Worm (Caenorhabditis elegans) whole organism, L1 larva: ENCODE measurements around the gene C17G10.1.

Source experiments
- C16A3.4 ChIP-seq: fragments of 150-350 bp; optimal IDR thresholded peaks from 2 replicates; lab custom pipeline; 2014; ENCODE audit warnings: missing biosample characterization, missing genetic modification characterization
- C34B4.2 ChIP-seq: sonication (generic microtip); optimal IDR thresholded peaks from 2 replicates; lab custom pipeline; 2017; ENCODE audit warnings: mild to moderate bottlenecking, missing genetic modification characterization, missing compliant biosample characterization
- F16B12.6 ChIP-seq: fragments of 150-350 bp; optimal IDR thresholded peaks from 2 replicates; lab custom pipeline; 2014; ENCODE audit warnings: missing biosample characterization, missing genetic modification characterization
- alr-1 ChIP-seq: fragments of 200-800 bp; sonication (Bioruptor generic); optimal IDR thresholded peaks from 2 replicates; lab custom pipeline; 2018; ENCODE audit warnings: borderline replicate concordance, mild to moderate bottlenecking, missing genetic modification characterization, missing compliant biosample characterization
- aly-2 ChIP-seq: fragments of 150-350 bp; optimal IDR thresholded peaks from 2 replicates; lab custom pipeline; 2014; ENCODE audit warnings: missing biosample characterization, missing genetic modification characterization
- ama-1 ChIP-seq: fragments of 150-350 bp; optimal IDR thresholded peaks from 2 replicates; lab custom pipeline; 2014
- ceh-8 ChIP-seq: fragments of 200-800 bp; sonication (Bioruptor generic); optimal IDR thresholded peaks from 2 replicates; lab custom pipeline; 2018; ENCODE audit warnings: mild to moderate bottlenecking, missing genetic modification characterization, moderate library complexity, missing compliant biosample characterization
- ceh-90 ChIP-seq: sonication (generic microtip); optimal IDR thresholded peaks from 2 replicates; lab custom pipeline; 2016; ENCODE audit warnings: missing genetic modification characterization, missing compliant biosample characterization
- dsc-1 ChIP-seq: sonication (generic microtip); optimal IDR thresholded peaks from 2 replicates; lab custom pipeline; 2016; ENCODE audit warnings: mild to moderate bottlenecking, missing genetic modification characterization, missing compliant biosample characterization
- egl-27 ChIP-seq, 2 experiments: fragments of 150-350 bp in 1 of 2; sonication (generic microtip); optimal IDR thresholded peaks; 3 replicates each; lab custom pipeline; 2017 to 2018; ENCODE audit warnings: missing biosample characterization in 2 of 2, missing genetic modification characterization in 2 of 2, missing genetic modification reagents in 2 of 2
- elt-2 ChIP-seq: sonication (generic microtip); optimal IDR thresholded peaks from 2 replicates; lab custom pipeline; 2016; ENCODE audit warnings: missing genetic modification characterization, mild to moderate bottlenecking, inconsistent platforms, missing compliant biosample characterization, missing genetic modification reagents
- ets-5 ChIP-seq: fragments of 200-800 bp; sonication (Bioruptor generic); IDR thresholded peaks from 2 replicates; pipeline ENCODE4 v1.3.6; 2022; ENCODE audit warnings: missing genetic modification characterization, missing compliant biosample characterization
- fos-1 ChIP-seq: fragments of 150-350 bp; optimal IDR thresholded peaks from 2 replicates; lab custom pipeline; 2014; ENCODE audit warnings: missing biosample characterization, missing genetic modification characterization
- grh-1 ChIP-seq: fragments of 200-800 bp; sonication (Bioruptor generic); IDR thresholded peaks from 2 replicates; pipeline ENCODE4 v1.3.6; 2022; ENCODE audit warnings: missing genetic modification reagents, missing genetic modification characterization, missing compliant biosample characterization
- hlh-17 ChIP-seq: fragments of 200-800 bp; sonication (Bioruptor generic); optimal IDR thresholded peaks from 2 replicates; lab custom pipeline; 2018; ENCODE audit warnings: missing genetic modification characterization, mild to moderate bottlenecking, missing compliant biosample characterization, moderate library complexity, borderline replicate concordance
- hlh-4 ChIP-seq: sonication (generic microtip); optimal IDR thresholded peaks from 2 replicates; lab custom pipeline; 2016; ENCODE audit warnings: mild to moderate bottlenecking, missing genetic modification characterization, missing compliant biosample characterization
- isw-1 ChIP-seq: fragments of 200-800 bp; sonication (Bioruptor generic); IDR thresholded peaks from 2 replicates; pipeline ENCODE4 v1.3.6; 2022; ENCODE audit warnings: missing genetic modification characterization, missing compliant biosample characterization
- lin-14 ChIP-seq: fragments of 200-800 bp; sonication (Bioruptor generic); optimal IDR thresholded peaks from 2 replicates; lab custom pipeline; 2018; ENCODE audit warnings: mild to moderate bottlenecking, missing genetic modification characterization, moderate library complexity, missing compliant biosample characterization
- lin-15B ChIP-seq: fragments of 150-350 bp; sonication (generic microtip); optimal IDR thresholded peaks from 3 replicates; lab custom pipeline; 2014; ENCODE audit warnings: missing biosample characterization, missing genetic modification characterization
- lin-35 ChIP-seq, 2 experiments: fragments of 150-350 bp; optimal IDR thresholded peaks; 2 replicates each; lab custom pipeline; 2014; ENCODE audit warnings: missing biosample characterization in 2 of 2, missing genetic modification characterization in 2 of 2, missing genetic modification reagents in 2 of 2
- lin-39 ChIP-seq: fragments of 150-350 bp; optimal IDR thresholded peaks from 2 replicates; lab custom pipeline; 2014; ENCODE audit warnings: missing biosample characterization, missing genetic modification reagents, missing genetic modification characterization
- lir-3 ChIP-seq: sonication (generic microtip); optimal IDR thresholded peaks from 2 replicates; lab custom pipeline; 2016; ENCODE audit warnings: mild to moderate bottlenecking, missing genetic modification characterization, moderate library complexity, missing compliant biosample characterization; ENCODE audit not compliant: poor library complexity
- lsy-2 ChIP-seq, 2 experiments: fragments of 150-350 bp; optimal IDR thresholded peaks; 2 replicates each; lab custom pipeline; 2014; ENCODE audit warnings: missing biosample characterization in 2 of 2, missing genetic modification characterization in 2 of 2
- mab-9 ChIP-seq: fragments of 200-800 bp; sonication (Bioruptor generic); IDR thresholded peaks from 2 replicates; pipeline ENCODE4 v1.3.6; 2022; ENCODE audit warnings: missing genetic modification reagents, missing genetic modification characterization, missing compliant biosample characterization
- mdl-1 ChIP-seq, 2 experiments: fragments of 150-350 bp; optimal IDR thresholded peaks; 2 replicates each; lab custom pipeline; 2014 to 2017; ENCODE audit warnings: missing biosample characterization in 2 of 2, missing genetic modification characterization in 2 of 2, inconsistent platforms in 1 of 2
- mef-2 ChIP-seq: fragments of 150-350 bp; optimal IDR thresholded peaks from 2 replicates; lab custom pipeline; 2014; ENCODE audit warnings: missing biosample characterization, missing genetic modification characterization
- nhr-12 ChIP-seq: sonication (generic microtip); optimal IDR thresholded peaks from 2 replicates; lab custom pipeline; 2017; ENCODE audit warnings: missing biosample characterization, missing genetic modification characterization
- nhr-20 ChIP-seq: sonication (generic microtip); optimal IDR thresholded peaks from 2 replicates; lab custom pipeline; 2016; ENCODE audit warnings: mild to moderate bottlenecking, missing genetic modification characterization, missing compliant biosample characterization
- nhr-71 ChIP-seq: sonication (generic microtip); optimal IDR thresholded peaks from 2 replicates; lab custom pipeline; 2016; ENCODE audit warnings: mild to moderate bottlenecking, missing genetic modification characterization, moderate library complexity, missing compliant biosample characterization
- nhr-77 ChIP-seq: fragments of 150-350 bp; optimal IDR thresholded peaks from 2 replicates; lab custom pipeline; 2014; ENCODE audit warnings: missing biosample characterization, missing genetic modification characterization
- nhr-84 ChIP-seq: sonication (generic microtip); optimal IDR thresholded peaks from 2 replicates; lab custom pipeline; 2017; ENCODE audit warnings: missing biosample characterization, missing genetic modification characterization
- nhr-85 ChIP-seq: sonication (generic microtip); peaks from one replicate; lab custom pipeline; 2016; ENCODE audit warnings: missing genetic modification characterization, inconsistent platforms, missing compliant biosample characterization
- pag-3 ChIP-seq: sonication (generic microtip); optimal IDR thresholded peaks from 2 replicates; lab custom pipeline; 2017; ENCODE audit warnings: missing genetic modification characterization, mild to moderate bottlenecking, missing compliant biosample characterization, antibody characterized with exemption, borderline replicate concordance; ENCODE audit not compliant: insufficient read depth
- pax-3 ChIP-seq: fragments of 200-800 bp; sonication (Bioruptor generic); optimal IDR thresholded peaks from 2 replicates; lab custom pipeline; 2018; ENCODE audit warnings: mild to moderate bottlenecking, missing genetic modification characterization, moderate library complexity, missing compliant biosample characterization
- pqm-1 ChIP-seq: sonication (generic microtip); optimal IDR thresholded peaks from 3 replicates; lab custom pipeline; 2017; ENCODE audit warnings: missing biosample characterization, missing genetic modification characterization
- rnt-1 ChIP-seq: sonication (generic microtip); optimal IDR thresholded peaks from 2 replicates; lab custom pipeline; 2016; ENCODE audit warnings: mild to moderate bottlenecking, missing genetic modification characterization, moderate library complexity, missing compliant biosample characterization
- snpc-4 ChIP-seq: fragments of 150-350 bp; optimal IDR thresholded peaks from 2 replicates; lab custom pipeline; 2014; ENCODE audit warnings: missing biosample characterization, missing genetic modification characterization
- snu-23 ChIP-seq: sonication (generic microtip); optimal IDR thresholded peaks from 2 replicates; lab custom pipeline; 2016; ENCODE audit warnings: missing genetic modification characterization, missing compliant biosample characterization
- sox-4 ChIP-seq: sonication (generic microtip); optimal IDR thresholded peaks from 2 replicates; lab custom pipeline; 2016; ENCODE audit warnings: missing genetic modification characterization, missing compliant biosample characterization
- sup-37 ChIP-seq: fragments of 200-800 bp; sonication (Bioruptor generic); optimal IDR thresholded peaks from 2 replicates; lab custom pipeline; 2018; ENCODE audit warnings: mild to moderate bottlenecking, missing genetic modification characterization, missing compliant biosample characterization
- swsn-7 ChIP-seq: sonication (generic microtip); optimal IDR thresholded peaks from 2 replicates; lab custom pipeline; 2016; ENCODE audit warnings: missing genetic modification characterization, missing compliant biosample characterization
- tbx-2 ChIP-seq: sonication (generic microtip); optimal IDR thresholded peaks from 2 replicates; lab custom pipeline; 2016; ENCODE audit warnings: missing genetic modification characterization, missing compliant biosample characterization
- unc-30 ChIP-seq: sonication (generic microtip); optimal IDR thresholded peaks from 2 replicates; lab custom pipeline; 2017; ENCODE audit warnings: missing biosample characterization, missing genetic modification characterization
- unc-62 ChIP-seq: fragments of 150-350 bp; optimal IDR thresholded peaks from 2 replicates; lab custom pipeline; 2014; ENCODE audit warnings: missing biosample characterization, missing genetic modification reagents, missing genetic modification characterization
- vab-15 ChIP-seq: sonication (generic microtip); optimal IDR thresholded peaks from 2 replicates; lab custom pipeline; 2017; ENCODE audit warnings: missing genotype, mild to moderate bottlenecking, missing genetic modification characterization, missing compliant biosample characterization
- xbp-1 ChIP-seq: sonication (generic microtip); optimal IDR thresholded peaks from 2 replicates; lab custom pipeline; 2016; ENCODE audit warnings: missing genetic modification characterization, missing compliant biosample characterization
- zag-1 ChIP-seq: fragments of 150-350 bp; optimal IDR thresholded peaks from 2 replicates; lab custom pipeline; 2014; ENCODE audit warnings: missing biosample characterization, missing genetic modification characterization
- ztf-11 ChIP-seq, 2 experiments: sonication (generic microtip); optimal IDR thresholded peaks; 2 replicates each; lab custom pipeline; 2016 to 2017; ENCODE audit warnings: missing genetic modification characterization in 2 of 2, missing biosample characterization in 1 of 2, missing compliant biosample characterization in 1 of 2
- ztf-4 ChIP-seq: fragments of 150-350 bp; optimal IDR thresholded peaks from 2 replicates; lab custom pipeline; 2014; ENCODE audit warnings: missing biosample characterization, missing genetic modification characterization

Gene C17G10.1

ce11 chrII:5574925-5575324, 21.4 kb upstream of the C17G10.1 start:
- TF ChIP-seq alr-1 (tag; lab: Kevin White, UChicago) (no peak), nhr-84 (tag; lab: Kevin White, UChicago) (no peak), xbp-1 (tag; lab: Kevin White, UChicago) (no peak), pqm-1 (tag; lab: Kevin White, UChicago) (no peak), mab-9 (GFP tag; lab: Robert Waterston, UW) (no peak), ztf-11 (tag; optimal IDR thresholded peaks at IDR 0.05; lab: Kevin White, UChicago) (no peak), lsy-2 (tag; optimal IDR thresholded peaks at IDR 0.05; lab: Kevin White, UChicago) (no peak), mdl-1 (tag; optimal IDR thresholded peaks at IDR 0.05; lab: Kevin White, UChicago) (no peak), nhr-20 (tag; lab: Kevin White, UChicago) (peak; percentile 3), snu-23 (no peak), aly-2 (tag; lab: Kevin White, UChicago) (no peak), ama-1 (lab: Kevin White, UChicago) (no peak), C16A3.4 (tag; lab: Kevin White, UChicago) (no peak), lin-39 (tag; lab: Kevin White, UChicago) (no peak), lin-14 (GFP tag; lab: Kevin White, UChicago) (no peak), C34B4.2 (tag; lab: Kevin White, UChicago) (no peak), nhr-71 (tag; lab: Kevin White, UChicago) (peak; percentile 16), lin-15B (tag; lab: Kevin White, UChicago) (no peak), vab-15 (tag; lab: Kevin White, UChicago) (no peak), elt-2 (tag; lab: Kevin White, UChicago) (peak; percentile 11), ztf-4 (tag; lab: Kevin White, UChicago) (no peak), dsc-1 (tag; lab: Kevin White, UChicago) (no peak)

- TF ChIP-seq lsy-2 (tag; optimal IDR thresholded peaks at IDR 0.05; lab: Kevin White, UChicago) = peak in 1 of 2 experiments; percentile 60
- no peak for TF ChIP-seq egl-27 (tag; optimal IDR thresholded peaks at IDR 0.05; lab: Kevin White, UChicago)
- TF ChIP-seq alr-1 (tag; lab: Kevin White, UChicago) = no peak
- no peak for TF ChIP-seq tbx-2
- no peak for TF ChIP-seq sup-37 (GFP tag; lab: Kevin White, UChicago)
- TF ChIP-seq lir-3 (tag; lab: Kevin White, UChicago) = no peak
- TF ChIP-seq aly-2 (tag; lab: Kevin White, UChicago) = no peak
- TF ChIP-seq rnt-1 (tag; lab: Kevin White, UChicago) = peak; percentile 59
- TF ChIP-seq pag-3 (tag; lab: Kevin White, UChicago) = no peak
- TF ChIP-seq nhr-77 (tag; lab: Kevin White, UChicago) = no peak
- TF ChIP-seq dsc-1 (tag; lab: Kevin White, UChicago) = no peak
- no peak for TF ChIP-seq fos-1 (tag; lab: Kevin White, UChicago)
- TF ChIP-seq hlh-17 (GFP tag; lab: Kevin White, UChicago) = no peak
- TF ChIP-seq grh-1 (GFP tag; lab: Robert Waterston, UW) = no peak
- no peak for TF ChIP-seq ztf-4 (tag; lab: Kevin White, UChicago)
- TF ChIP-seq nhr-71 (tag; lab: Kevin White, UChicago) = peak; percentile 52
- TF ChIP-seq ztf-11 (tag; optimal IDR thresholded peaks at IDR 0.05; lab: Kevin White, UChicago) = no peak
- no peak for TF ChIP-seq sox-4 (tag; lab: Kevin White, UChicago)
- no peak for TF ChIP-seq C34B4.2 (tag; lab: Kevin White, UChicago)
- no peak for TF ChIP-seq ceh-8 (GFP tag; lab: Kevin White, UChicago)
- no peak for TF ChIP-seq zag-1 (tag; lab: Kevin White, UChicago)
- peak; percentile 30 for TF ChIP-seq lin-14 (GFP tag; lab: Kevin White, UChicago)
- TF ChIP-seq hlh-4 (tag; lab: Kevin White, UChicago) = no peak
- no peak for TF ChIP-seq mab-9 (GFP tag; lab: Robert Waterston, UW)
- TF ChIP-seq elt-2 (tag; lab: Kevin White, UChicago) = peak; percentile 37
- TF ChIP-seq nhr-85 (tag; lab: Kevin White, UChicago) = no peak
- TF ChIP-seq lin-35 (GFP tag; optimal IDR thresholded peaks at IDR 0.05; lab: Kevin White, UChicago) = peak in 1 of 2 experiments; percentile 59
- no peak for TF ChIP-seq F16B12.6 (tag; lab: Kevin White, UChicago)
- no peak for TF ChIP-seq isw-1 (GFP tag; lab: Robert Waterston, UW)
- no peak for TF ChIP-seq lin-15B (tag; lab: Kevin White, UChicago)
- TF ChIP-seq snu-23 = peak; percentile 55
- no peak for TF ChIP-seq nhr-84 (tag; lab: Kevin White, UChicago)
- no peak for TF ChIP-seq unc-62 (GFP tag; lab: Kevin White, UChicago)
- no peak for TF ChIP-seq unc-30 (tag; lab: Kevin White, UChicago)
- TF ChIP-seq mef-2 = no peak
- TF ChIP-seq snpc-4 = peak; percentile 36
- TF ChIP-seq ceh-90 = no peak
- no peak for TF ChIP-seq ets-5 (GFP tag; lab: Robert Waterston, UW)
- TF ChIP-seq nhr-12 (tag; lab: Kevin White, UChicago) = no peak
- no peak for TF ChIP-seq pax-3 (tag; lab: Kevin White, UChicago)
- peak; percentile 34 for TF ChIP-seq swsn-7 (tag; lab: Kevin White, UChicago)
Measured at ce11 chrII:5577060-5577459, 19.3 kb upstream of the C17G10.1 start.
